Fruit fly (Drosophila melanogaster) whole organism, embryonic: Measurements from ENCODE around the gene blot.

ENCODE experiments used
- CG1024 ChIP-seq: fragments of 200-800 bp; sonication (Bioruptor generic); IDR thresholded peaks from 2 replicates; pipeline ENCODE4 v1.3.6; 2022; ENCODE audit warnings: missing biosample characterization, missing genetic modification characterization
- CG10462 ChIP-seq: fragments of 200-800 bp; sonication (Bioruptor generic); optimal IDR thresholded peaks from 2 replicates; lab custom pipeline; 2016; ENCODE audit warnings: missing biosample characterization, missing genetic modification characterization
- CG12071 ChIP-seq: fragments of 200-800 bp; sonication (Bioruptor generic); optimal IDR thresholded peaks from 3 replicates; lab custom pipeline; 2018; ENCODE audit warnings: missing biosample characterization, mild to moderate bottlenecking, missing genetic modification characterization
- CG12769 ChIP-seq: fragments of 200-800 bp; sonication (Bioruptor generic); optimal IDR thresholded peaks from 2 replicates; lab custom pipeline; 2019; ENCODE audit warnings: missing biosample characterization, mild to moderate bottlenecking, missing genetic modification characterization, moderate library complexity
- CG13287 ChIP-seq: fragments of 200-800 bp; sonication (Bioruptor generic); IDR thresholded peaks from 2 replicates; pipeline ENCODE4 v1.3.6; 2022; ENCODE audit warnings: missing biosample characterization, missing genetic modification characterization; ENCODE audit not compliant: partially characterized antibody
- CG13296 ChIP-seq: fragments of 200-800 bp; sonication (Bioruptor generic); optimal IDR thresholded peaks from 3 replicates; lab custom pipeline; 2018; ENCODE audit warnings: missing biosample characterization, mild to moderate bottlenecking, missing genetic modification characterization
- CG13894 ChIP-seq: fragments of 200-800 bp; sonication (Bioruptor generic); optimal IDR thresholded peaks from 3 replicates; lab custom pipeline; 2018; ENCODE audit warnings: missing biosample characterization, mild to moderate bottlenecking, missing genetic modification characterization, moderate library complexity
- CG14014 ChIP-seq: fragments of 200-800 bp; sonication (Bioruptor generic); IDR thresholded peaks from 2 replicates; pipeline ENCODE4 v1.3.6; 2022; ENCODE audit warnings: missing biosample characterization, missing genetic modification characterization
- CG16813 ChIP-seq: fragments of 200-800 bp; sonication (Bioruptor generic); IDR thresholded peaks from 3 replicates; pipeline ENCODE4 v1.3.6; 2022; ENCODE audit warnings: missing biosample characterization, missing genetic modification characterization; ENCODE audit not compliant: partially characterized antibody
- CG17359 ChIP-seq: fragments of 200-800 bp; sonication (Bioruptor generic); optimal IDR thresholded peaks from 3 replicates; lab custom pipeline; 2018; ENCODE audit warnings: missing biosample characterization, mild to moderate bottlenecking, missing genetic modification characterization, moderate library complexity
- CG17568 ChIP-seq: fragments of 200-800 bp; sonication (Bioruptor generic); optimal IDR thresholded peaks from 2 replicates; lab custom pipeline; 2018; ENCODE audit warnings: missing biosample characterization, mild to moderate bottlenecking, missing genetic modification characterization, moderate library complexity
- CG17912 ChIP-seq: fragments of 200-800 bp; sonication (Bioruptor generic); optimal IDR thresholded peaks from 2 replicates; lab custom pipeline; 2018; ENCODE audit warnings: missing biosample characterization, mild to moderate bottlenecking, missing genetic modification characterization
- CG1832 ChIP-seq: fragments of 200-800 bp; sonication (Bioruptor generic); optimal IDR thresholded peaks from 2 replicates; lab custom pipeline; 2017; ENCODE audit warnings: missing biosample characterization, mild to moderate bottlenecking, missing genetic modification characterization, inconsistent platforms
- CG18619 ChIP-seq: fragments of 200-800 bp; sonication (Bioruptor generic); optimal IDR thresholded peaks from 3 replicates; lab custom pipeline; 2017; ENCODE audit warnings: missing biosample characterization, mild to moderate bottlenecking, missing genetic modification characterization
- CG30431 ChIP-seq: fragments of 200-800 bp; sonication (Bioruptor generic); optimal IDR thresholded peaks from 2 replicates; lab custom pipeline; 2017; ENCODE audit warnings: missing biosample characterization, missing genetic modification characterization
- CG3163 ChIP-seq: fragments of 200-800 bp; sonication (Bioruptor generic); optimal IDR thresholded peaks from 3 replicates; lab custom pipeline; 2016; ENCODE audit warnings: missing biosample characterization, missing genetic modification characterization
- CG32532 ChIP-seq: fragments of 200-800 bp; sonication (Bioruptor generic); IDR thresholded peaks from 2 replicates; pipeline ENCODE4 v1.3.6; 2022; ENCODE audit warnings: missing biosample characterization, missing genetic modification characterization
- CG34422 ChIP-seq: fragments of 200-800 bp; sonication (Bioruptor generic); IDR thresholded peaks from 3 replicates; pipeline ENCODE4 v1.3.6; 2022; ENCODE audit warnings: missing biosample characterization, missing genetic modification characterization
- CG4707 ChIP-seq: fragments of 200-800 bp; sonication (Bioruptor generic); optimal IDR thresholded peaks from 2 replicates; lab custom pipeline; 2018; ENCODE audit warnings: missing biosample characterization, mild to moderate bottlenecking, missing genetic modification characterization, moderate library complexity
- CG6854 ChIP-seq: fragments of 200-800 bp; sonication (Bioruptor generic); optimal IDR thresholded peaks from 3 replicates; lab custom pipeline; 2017; ENCODE audit warnings: missing biosample characterization, mild to moderate bottlenecking, missing genetic modification characterization
- CG8765 ChIP-seq: fragments of 200-800 bp; sonication (Bioruptor generic); IDR thresholded peaks from 2 replicates; pipeline ENCODE4 v1.3.6; 2022; ENCODE audit warnings: missing biosample characterization, missing genetic modification characterization
- CrebB ChIP-seq: fragments of 200-800 bp; sonication (Bioruptor generic); optimal IDR thresholded peaks from 3 replicates; lab custom pipeline; 2018; ENCODE audit warnings: missing biosample characterization, mild to moderate bottlenecking, missing genetic modification characterization
- Dfd ChIP-seq, 2 experiments: fragments of >200 bp; optimal IDR thresholded peaks; 2 replicates each; lab custom pipeline; 2017; ENCODE audit warnings: missing biosample characterization in 2 of 2, missing genetic modification characterization in 2 of 2
- Jarid2 ChIP-seq: fragments of 200-800 bp; sonication (Bioruptor generic); optimal IDR thresholded peaks from 3 replicates; lab custom pipeline; 2017; ENCODE audit warnings: mild to moderate bottlenecking, missing biosample characterization, missing genetic modification reagents, missing genetic modification characterization
- Med ChIP-seq: fragments of 200-800 bp; sonication (Bioruptor generic); peaks from one replicate; lab custom pipeline; 2016; ENCODE audit warnings: missing biosample characterization, missing genetic modification characterization, mild to moderate bottlenecking, inconsistent platforms, moderate library complexity
- NFAT ChIP-seq: fragments of 200-800 bp; sonication (Bioruptor generic); IDR thresholded peaks from 2 replicates; pipeline ENCODE4 v1.3.6; 2022; ENCODE audit warnings: missing biosample characterization, missing genetic modification characterization
- PHDP ChIP-seq: fragments of 200-800 bp; sonication (Bioruptor generic); optimal IDR thresholded peaks from 3 replicates; lab custom pipeline; 2018; ENCODE audit warnings: missing biosample characterization, mild to moderate bottlenecking, missing genetic modification characterization, moderate library complexity
- Scr ChIP-seq: fragments of 200-800 bp; sonication (Bioruptor generic); IDR thresholded peaks from 2 replicates; pipeline ENCODE4 v1.3.6; 2022; ENCODE audit warnings: missing biosample characterization, missing genetic modification characterization; ENCODE audit not compliant: partially characterized antibody
- Spps ChIP-seq: fragments of 200-800 bp; sonication (Bioruptor generic); optimal IDR thresholded peaks from 2 replicates; lab custom pipeline; 2018; ENCODE audit warnings: missing biosample characterization, mild to moderate bottlenecking, missing genetic modification characterization
- amos ChIP-seq: fragments of 200-800 bp; sonication (Bioruptor generic); IDR thresholded peaks from 2 replicates; pipeline ENCODE4 v1.3.6; 2022; ENCODE audit warnings: missing biosample characterization, missing genetic modification characterization; ENCODE audit not compliant: partially characterized antibody
- cas ChIP-seq: fragments of 200-800 bp; sonication (Bioruptor generic); IDR thresholded peaks from 2 replicates; pipeline ENCODE4 v1.3.6; 2022; ENCODE audit warnings: missing biosample characterization, missing genetic modification characterization
- chinmo ChIP-seq: fragments of 200-800 bp; sonication (Bioruptor generic); IDR thresholded peaks from 4 replicates; pipeline ENCODE4 v1.3.6; 2022; ENCODE audit warnings: missing biosample characterization, missing genetic modification characterization; ENCODE audit not compliant: partially characterized antibody
- exex ChIP-seq: fragments of 200-800 bp; sonication (Bioruptor generic); optimal IDR thresholded peaks from 4 replicates; lab custom pipeline; 2018; ENCODE audit warnings: missing biosample characterization, mild to moderate bottlenecking, missing genetic modification characterization, moderate library complexity
- fd96Cb ChIP-seq: fragments of 200-800 bp; sonication (Bioruptor generic); optimal IDR thresholded peaks from 2 replicates; lab custom pipeline; 2018; ENCODE audit warnings: missing biosample characterization, mild to moderate bottlenecking, missing genetic modification characterization, moderate library complexity
- gro ChIP-seq: fragments of 200-800 bp; sonication (Bioruptor generic); optimal IDR thresholded peaks from 2 replicates; lab custom pipeline; 2016; ENCODE audit warnings: missing biosample characterization, missing genetic modification characterization
- kah ChIP-seq: fragments of 200-800 bp; sonication (Bioruptor generic); optimal IDR thresholded peaks from 2 replicates; lab custom pipeline; 2018; ENCODE audit warnings: missing biosample characterization, mild to moderate bottlenecking, missing genetic modification characterization
- ken ChIP-seq: fragments of 200-800 bp; sonication (Bioruptor generic); IDR thresholded peaks from 3 replicates; pipeline ENCODE4 v1.3.6; 2022; ENCODE audit warnings: missing biosample characterization, missing genetic modification characterization
- knrl ChIP-seq: fragments of 200-800 bp; sonication (Bioruptor generic); IDR thresholded peaks from 3 replicates; pipeline ENCODE4 v1.3.6; 2022; ENCODE audit warnings: missing biosample characterization, missing genetic modification characterization; ENCODE audit not compliant: partially characterized antibody
- mirr ChIP-seq: fragments of 200-800 bp; sonication (Bioruptor generic); optimal IDR thresholded peaks from 3 replicates; lab custom pipeline; 2018; ENCODE audit warnings: missing biosample characterization, mild to moderate bottlenecking, missing genetic modification characterization
- nmo ChIP-seq: fragments of 200-800 bp; sonication (Bioruptor generic); optimal IDR thresholded peaks from 2 replicates; lab custom pipeline; 2018; ENCODE audit warnings: missing biosample characterization, mild to moderate bottlenecking, missing genetic modification characterization, moderate library complexity
- pho ChIP-seq: fragments of 200-800 bp; sonication (Bioruptor generic); optimal IDR thresholded peaks from 2 replicates; lab custom pipeline; 2016; ENCODE audit warnings: missing biosample characterization, missing genetic modification characterization
- sens ChIP-seq: fragments of 200-800 bp; sonication (Bioruptor generic); peaks from one replicate; lab custom pipeline; 2016; ENCODE audit warnings: missing biosample characterization, missing genetic modification characterization
- shn ChIP-seq: fragments of 200-800 bp; sonication (Bioruptor generic); optimal IDR thresholded peaks from 3 replicates; lab custom pipeline; 2016; ENCODE audit warnings: missing biosample characterization, missing genetic modification characterization
- sr ChIP-seq: fragments of 200-800 bp; sonication (Bioruptor generic); IDR thresholded peaks from 3 replicates; pipeline ENCODE4 v1.3.6; 2022; ENCODE audit warnings: missing biosample characterization, missing genetic modification characterization
- ttk ChIP-seq: fragments of 200-800 bp; sonication (Bioruptor generic); IDR thresholded peaks from 2 replicates; pipeline ENCODE4 v2.1.2; 2022; ENCODE audit warnings: missing biosample characterization, missing genetic modification characterization
- unc-4 ChIP-seq: fragments of 200-800 bp; sonication (Bioruptor generic); IDR thresholded peaks from 2 replicates; pipeline ENCODE4 v1.3.6; 2022; ENCODE audit warnings: missing biosample characterization, missing genetic modification characterization; ENCODE audit not compliant: partially characterized antibody
- wdn ChIP-seq: fragments of 200-800 bp; sonication (Bioruptor generic); IDR thresholded peaks from 2 replicates; pipeline ENCODE4 v1.3.6; 2022; ENCODE audit warnings: missing biosample characterization, missing genetic modification characterization
- z ChIP-seq: fragments of 200-800 bp; sonication (Bioruptor generic); IDR thresholded peaks from 3 replicates; pipeline ENCODE4 v1.3.6; 2022; ENCODE audit warnings: missing biosample characterization, missing genetic modification characterization
- zen2 ChIP-seq: fragments of 200-800 bp; sonication (Bioruptor generic); IDR thresholded peaks from 3 replicates; pipeline ENCODE4 v1.3.6; 2022; ENCODE audit warnings: missing biosample characterization, missing genetic modification characterization; ENCODE audit not compliant: partially characterized antibody

Gene blot

DNA sequence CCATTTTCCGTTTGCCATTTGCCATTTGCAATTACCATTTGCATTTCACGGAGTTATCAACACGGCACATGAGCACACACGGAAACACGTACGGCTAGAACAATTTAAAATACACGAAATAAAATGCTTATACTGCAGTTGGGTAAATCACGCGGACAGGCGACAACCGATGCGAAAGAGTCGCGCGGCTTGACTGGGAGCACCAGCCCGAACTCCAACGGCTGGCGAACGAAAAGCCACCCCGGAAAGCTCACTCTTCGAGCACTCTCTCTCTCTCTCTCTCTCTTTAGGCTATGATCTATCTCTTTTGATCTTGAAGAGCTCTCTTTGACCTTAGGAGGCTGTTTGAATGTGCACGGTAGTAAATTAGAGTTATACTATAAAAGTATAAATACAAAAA is at the start of gene blot (continued):
- 0 out of 2 replicates have a peak, but pooled peaks have one; percentile 28 for TF ChIP-seq NFAT (GFP tag; lab: Robert Waterston, UW)
- no peak for TF ChIP-seq pho (GFP tag; lab: Kevin White, UChicago)
- no peak for TF ChIP-seq wdn
- no peak for TF ChIP-seq sens
- no peak for TF ChIP-seq Scr (GFP tag; lab: Robert Waterston, UW)
- TF ChIP-seq kah (GFP tag; lab: Kevin White, UChicago), result no peak
- TF ChIP-seq CrebB (tag; lab: Kevin White, UChicago), result no peak
- no peak for TF ChIP-seq CG13894 (tag; lab: Kevin White, UChicago)
- TF ChIP-seq CG13287, result peak; percentile 36; the same call in 1 of the 2 replicates
- TF ChIP-seq CG12071 (GFP tag; lab: Kevin White, UChicago), result peak; percentile 5
- TF ChIP-seq Jarid2 (GFP tag; lab: Kevin White, UChicago), result peak; percentile 95
- TF ChIP-seq knrl (GFP tag; lab: Robert Waterston, UW), result no peak
- no peak for TF ChIP-seq CG1832 (GFP tag; lab: Kevin White, UChicago)
- TF ChIP-seq CG13296 (GFP tag; lab: Kevin White, UChicago), result no peak
- TF ChIP-seq CG14014 (GFP tag; lab: Robert Waterston, UW), result peak; percentile 39; the same call in 1 of the 2 replicates
- TF ChIP-seq mirr (GFP tag; lab: Kevin White, UChicago), result peak; percentile 34
- TF ChIP-seq gro, result peak; percentile 1
- TF ChIP-seq ken (GFP tag; lab: Robert Waterston, UW), result peak; percentile 58; the same call in 1 of the 3 replicates
- no peak for TF ChIP-seq cas (GFP tag; lab: Robert Waterston, UW)
- no peak for TF ChIP-seq CG16813 (GFP tag; lab: Robert Waterston, UW)
- TF ChIP-seq CG3163 (GFP tag; lab: Kevin White, UChicago), result peak; percentile 93
- TF ChIP-seq CG6854 (GFP tag; lab: Kevin White, UChicago), result no peak
- no peak for TF ChIP-seq CG17359 (tag; lab: Kevin White, UChicago)
- no peak for TF ChIP-seq CG8765 (GFP tag; lab: Robert Waterston, UW)
- TF ChIP-seq CG1024, result no peak
- 0 out of 3 replicates have a peak, but pooled peaks have one; percentile 26 for TF ChIP-seq CG34422
- no peak for TF ChIP-seq exex
- TF ChIP-seq CG12769 (tag; lab: Kevin White, UChicago), result peak; percentile 45
- TF ChIP-seq PHDP (tag; lab: Kevin White, UChicago), result no peak
- TF ChIP-seq CG30431, result no peak
- peak; percentile 13; the same call in 1 of the 2 replicates for TF ChIP-seq amos (GFP tag; lab: Robert Waterston, UW)
- TF ChIP-seq CG17912 (GFP tag; lab: Kevin White, UChicago), result no peak
- no peak for TF ChIP-seq CG18619 (GFP tag; lab: Kevin White, UChicago)
- TF ChIP-seq z, result 0 out of 3 replicates have a peak, but pooled peaks have one; percentile 34
- TF ChIP-seq chinmo (GFP tag; lab: Robert Waterston, UW), result peak; percentile 76; the same call in 1 of the 4 replicates
- peak; percentile 36; the same call in 1 of the 2 replicates for TF ChIP-seq unc-4 (GFP tag; lab: Robert Waterston, UW)
- TF ChIP-seq CG32532 (GFP tag; lab: Robert Waterston, UW), result peak; percentile 39; the same call in 1 of the 2 replicates
- TF ChIP-seq CG10462, result no peak
- TF ChIP-seq sr, result peak; percentile 37; the same call in 1 of the 3 replicates
- no peak for TF ChIP-seq shn
- TF ChIP-seq Spps (tag; lab: Kevin White, UChicago), result no peak
- TF ChIP-seq ttk (GFP tag; lab: Robert Waterston, UW), result 0 out of 2 replicates have a peak, but pooled peaks have one; percentile 28
- no peak for TF ChIP-seq nmo (GFP tag; lab: Kevin White, UChicago)
- TF ChIP-seq Med (GFP tag; lab: Kevin White, UChicago), result peak; percentile 3
- TF ChIP-seq CG4707 (GFP tag; lab: Kevin White, UChicago), result no peak
- no peak for TF ChIP-seq fd96Cb
- TF ChIP-seq zen2 (GFP tag; lab: Robert Waterston, UW), result peak; percentile 34; the same call in 2 of the 3 replicates
- TF ChIP-seq Dfd (GFP tag; optimal IDR thresholded peaks at IDR 0.05; lab: Kevin White, UChicago), result no peak
- peak; percentile 19 for TF ChIP-seq CG17568 (GFP tag; lab: Kevin White, UChicago)
